Fruit fly (Drosophila melanogaster) whole organism, embryonic: Measurements from ENCODE around the gene CG3448.

ENCODE experiments used
- CG10274 ChIP-seq: fragments of 200-800 bp; sonication (Bioruptor generic); optimal IDR thresholded peaks from 3 replicates; lab custom pipeline; 2017; ENCODE audit warnings: missing biosample characterization, mild to moderate bottlenecking, missing genetic modification characterization
- CG10543 ChIP-seq: fragments of 200-800 bp; sonication (Bioruptor generic); optimal IDR thresholded peaks from 3 replicates; lab custom pipeline; 2017; ENCODE audit warnings: missing biosample characterization, mild to moderate bottlenecking, missing genetic modification characterization, moderate library complexity
- CG12744 ChIP-seq: fragments of 200-800 bp; sonication (Bioruptor generic); optimal IDR thresholded peaks from 2 replicates; lab custom pipeline; 2016; ENCODE audit warnings: missing biosample characterization, missing genetic modification characterization
- CG15011 ChIP-seq: fragments of 200-800 bp; sonication (Bioruptor generic); optimal IDR thresholded peaks from 3 replicates; lab custom pipeline; 2018; ENCODE audit warnings: missing biosample characterization, mild to moderate bottlenecking, missing genetic modification characterization
- CG1603 ChIP-seq: fragments of 200-800 bp; sonication (Bioruptor generic); optimal IDR thresholded peaks from 2 replicates; lab custom pipeline; 2019; ENCODE audit warnings: missing biosample characterization, mild to moderate bottlenecking, missing genetic modification characterization, moderate library complexity
- CG16863 ChIP-seq: fragments of 200-800 bp; sonication (Bioruptor generic); optimal IDR thresholded peaks from 3 replicates; lab custom pipeline; 2016; ENCODE audit warnings: missing biosample characterization, missing genetic modification characterization
- CG17361 ChIP-seq: fragments of 200-800 bp; sonication (Bioruptor generic); IDR thresholded peaks from 3 replicates; pipeline ENCODE4 v1.3.6; 2022; ENCODE audit warnings: missing biosample characterization, missing genetic modification characterization
- CG2120 ChIP-seq: fragments of 200-800 bp; sonication (Bioruptor generic); optimal IDR thresholded peaks from 3 replicates; lab custom pipeline; 2016; ENCODE audit warnings: missing biosample characterization, missing genetic modification characterization
- CG2712 ChIP-seq: fragments of 200-800 bp; optimal IDR thresholded peaks from 3 replicates; lab custom pipeline; 2019; ENCODE audit warnings: missing biosample characterization, mild to moderate bottlenecking, missing genetic modification characterization, moderate library complexity
- CG32767 ChIP-seq: fragments of 200-800 bp; sonication (Bioruptor generic); IDR thresholded peaks from 2 replicates; pipeline ENCODE4 v1.3.6; 2022; ENCODE audit warnings: missing biosample characterization, missing genetic modification characterization
- CG33213 ChIP-seq: fragments of 200-800 bp; sonication (Bioruptor generic); optimal IDR thresholded peaks from 3 replicates; lab custom pipeline; 2016; ENCODE audit warnings: missing biosample characterization, missing genetic modification characterization
- CG4404 ChIP-seq: fragments of 200-800 bp; sonication (Bioruptor generic); IDR thresholded peaks from 2 replicates; pipeline ENCODE4 v1.3.6; 2022; ENCODE audit warnings: missing biosample characterization, missing genetic modification characterization
- CG5953 ChIP-seq: fragments of 200-800 bp; sonication (Bioruptor generic); IDR thresholded peaks from 2 replicates; pipeline ENCODE4 v1.3.6; 2022; ENCODE audit warnings: missing biosample characterization, missing genetic modification characterization
- CG6654 ChIP-seq: fragments of 200-800 bp; sonication (Bioruptor generic); optimal IDR thresholded peaks from 2 replicates; lab custom pipeline; 2017; ENCODE audit warnings: missing biosample characterization, mild to moderate bottlenecking, missing genetic modification characterization
- CG7271 ChIP-seq: fragments of 200-800 bp; sonication (Bioruptor generic); optimal IDR thresholded peaks from 2 replicates; lab custom pipeline; 2018; ENCODE audit warnings: missing biosample characterization, mild to moderate bottlenecking, missing genetic modification characterization, moderate library complexity
- CG7556 ChIP-seq: fragments of 200-800 bp; sonication (Bioruptor generic); optimal IDR thresholded peaks from 2 replicates; lab custom pipeline; 2017; ENCODE audit warnings: missing biosample characterization, mild to moderate bottlenecking, missing genetic modification characterization
- CG7839 ChIP-seq: fragments of 200-800 bp; sonication (Bioruptor generic); optimal IDR thresholded peaks from 3 replicates; lab custom pipeline; 2018; ENCODE audit warnings: missing biosample characterization, mild to moderate bottlenecking, missing genetic modification characterization, moderate library complexity
- CG9727 ChIP-seq: fragments of 200-800 bp; sonication (Bioruptor generic); optimal IDR thresholded peaks from 3 replicates; lab custom pipeline; 2017; ENCODE audit warnings: missing biosample characterization, mild to moderate bottlenecking, missing genetic modification characterization
- CG9817 ChIP-seq: fragments of 200-800 bp; sonication (Bioruptor generic); optimal IDR thresholded peaks from 2 replicates; lab custom pipeline; 2018; ENCODE audit warnings: missing biosample characterization, mild to moderate bottlenecking, missing genetic modification characterization, moderate library complexity
- Deaf1 ChIP-seq: fragments of 200-800 bp; optimal IDR thresholded peaks from 3 replicates; lab custom pipeline; 2019; ENCODE audit warnings: missing biosample characterization, mild to moderate bottlenecking, missing genetic modification characterization, moderate library complexity
- Eip74EF ChIP-seq, 2 experiments: fragments of 200-800 bp in 1 of 2; fragments of >200 bp in 1 of 2; sonication (Bioruptor generic) in 1 of 2; optimal IDR thresholded peaks; 2 replicates each; lab custom pipeline; 2017 to 2019; ENCODE audit warnings: missing biosample characterization in 2 of 2, missing genetic modification characterization in 2 of 2, mild to moderate bottlenecking in 1 of 2, moderate library complexity in 1 of 2
- Ets97D ChIP-seq: fragments of 200-800 bp; sonication (Bioruptor generic); optimal IDR thresholded peaks from 3 replicates; lab custom pipeline; 2016; ENCODE audit warnings: missing biosample characterization, missing genetic modification characterization
- Hsf ChIP-seq: fragments of 200-800 bp; sonication (Bioruptor generic); optimal IDR thresholded peaks from 3 replicates; lab custom pipeline; 2016; ENCODE audit warnings: missing biosample characterization, missing genetic modification characterization
- Lhr ChIP-seq: fragments of 200-800 bp; sonication (Bioruptor generic); optimal IDR thresholded peaks from 3 replicates; lab custom pipeline; 2017; ENCODE audit warnings: mild to moderate bottlenecking, missing biosample characterization, missing genetic modification reagents, missing genetic modification characterization
- Med ChIP-seq: fragments of 200-800 bp; sonication (Bioruptor generic); peaks from one replicate; lab custom pipeline; 2016; ENCODE audit warnings: missing biosample characterization, missing genetic modification characterization, mild to moderate bottlenecking, inconsistent platforms, moderate library complexity
- NC2β ChIP-seq: fragments of 200-800 bp; sonication (Bioruptor generic); optimal IDR thresholded peaks from 2 replicates; lab custom pipeline; 2016; ENCODE audit warnings: missing biosample characterization, missing genetic modification characterization
- NK7.1 ChIP-seq: fragments of 200-800 bp; sonication (Bioruptor generic); optimal IDR thresholded peaks from 3 replicates; lab custom pipeline; 2016; ENCODE audit warnings: missing biosample characterization, missing genetic modification characterization
- Sox100B ChIP-seq: fragments of 200-800 bp; sonication (Bioruptor generic); optimal IDR thresholded peaks from 3 replicates; lab custom pipeline; 2018; ENCODE audit warnings: missing biosample characterization, mild to moderate bottlenecking, missing genetic modification characterization
- Sry-β ChIP-seq: fragments of 200-800 bp; sonication (Bioruptor generic); optimal IDR thresholded peaks from 2 replicates; lab custom pipeline; 2018; ENCODE audit warnings: missing biosample characterization, mild to moderate bottlenecking, missing genetic modification characterization, moderate library complexity
- TFAM ChIP-seq: fragments of 200-800 bp; sonication (Bioruptor generic); optimal IDR thresholded peaks from 2 replicates; lab custom pipeline; 2017; ENCODE audit warnings: missing biosample characterization, missing genetic modification characterization, inconsistent platforms
- Taf1 ChIP-seq: fragments of 200-800 bp; sonication (Bioruptor generic); IDR thresholded peaks from 2 replicates; pipeline ENCODE4 v1.3.6; 2022; ENCODE audit warnings: missing biosample characterization, missing genetic modification characterization
- Usf ChIP-seq: fragments of 200-800 bp; sonication (Bioruptor generic); optimal IDR thresholded peaks from 2 replicates; lab custom pipeline; 2017; ENCODE audit warnings: missing genotype, missing biosample characterization, missing genetic modification characterization
- cas ChIP-seq: fragments of 200-800 bp; sonication (Bioruptor generic); IDR thresholded peaks from 2 replicates; pipeline ENCODE4 v1.3.6; 2022; ENCODE audit warnings: missing biosample characterization, missing genetic modification characterization
- crc ChIP-seq: fragments of 200-800 bp; sonication (Bioruptor generic); optimal IDR thresholded peaks from 2 replicates; lab custom pipeline; 2016; ENCODE audit warnings: missing biosample characterization, missing genetic modification characterization
- croc ChIP-seq: fragments of 200-800 bp; sonication (Bioruptor generic); conservative IDR thresholded peaks from 3 replicates; pipeline ENCODE4 v1.3.6; 2022; ENCODE audit warnings: missing biosample characterization, missing genetic modification characterization
- dmrt11E ChIP-seq: fragments of 200-800 bp; sonication (Bioruptor generic); optimal IDR thresholded peaks from 3 replicates; lab custom pipeline; 2018; ENCODE audit warnings: missing biosample characterization, mild to moderate bottlenecking, missing genetic modification characterization, moderate library complexity
- dysf ChIP-seq: fragments of 200-800 bp; sonication (Bioruptor generic); IDR thresholded peaks from 3 replicates; pipeline ENCODE4 v1.3.6; 2022; ENCODE audit warnings: missing biosample characterization, missing genetic modification characterization
- insv ChIP-seq, 2 experiments: fragments of 200-800 bp; sonication (Bioruptor generic); optimal IDR thresholded peaks; 3 replicates each; lab custom pipeline; 2016 to 2018; ENCODE audit warnings: missing biosample characterization in 2 of 2, missing genetic modification characterization in 2 of 2
- jigr1 ChIP-seq: fragments of 200-800 bp; sonication (Bioruptor generic); IDR thresholded peaks from 3 replicates; pipeline ENCODE4 v1.3.6; 2022; ENCODE audit warnings: missing biosample characterization, missing genetic modification characterization
- kah ChIP-seq: fragments of 200-800 bp; sonication (Bioruptor generic); optimal IDR thresholded peaks from 2 replicates; lab custom pipeline; 2018; ENCODE audit warnings: missing biosample characterization, mild to moderate bottlenecking, missing genetic modification characterization
- luna ChIP-seq: fragments of 200-800 bp; sonication (Bioruptor generic); optimal IDR thresholded peaks from 2 replicates; lab custom pipeline; 2016; ENCODE audit warnings: missing biosample characterization, missing genetic modification characterization
- nerfin-1 ChIP-seq: fragments of 200-800 bp; sonication (Bioruptor generic); optimal IDR thresholded peaks from 3 replicates; lab custom pipeline; 2019; ENCODE audit warnings: missing biosample characterization, mild to moderate bottlenecking, missing genetic modification characterization, moderate library complexity
- pnt ChIP-seq: fragments of 200-800 bp; sonication (Bioruptor generic); optimal IDR thresholded peaks from 3 replicates; lab custom pipeline; 2016; ENCODE audit warnings: missing biosample characterization, missing genetic modification characterization
- row ChIP-seq: fragments of 200-800 bp; sonication (Bioruptor generic); IDR thresholded peaks from 3 replicates; pipeline ENCODE4 v1.3.6; 2022; ENCODE audit warnings: missing biosample characterization, missing genetic modification characterization
- scrt ChIP-seq: fragments of 200-800 bp; sonication (Bioruptor generic); optimal IDR thresholded peaks from 2 replicates; lab custom pipeline; 2018; ENCODE audit warnings: missing biosample characterization, mild to moderate bottlenecking, missing genetic modification characterization, moderate library complexity
- sens-2 ChIP-seq: fragments of 200-800 bp; sonication (Bioruptor generic); IDR thresholded peaks from 2 replicates; pipeline ENCODE4 v1.3.6; 2022; ENCODE audit warnings: missing biosample characterization, missing genetic modification characterization
- seq ChIP-seq: fragments of 200-800 bp; sonication (Bioruptor generic); IDR thresholded peaks from 2 replicates; pipeline ENCODE4 v1.3.6; 2022; ENCODE audit warnings: missing biosample characterization, missing genetic modification characterization
- sim ChIP-seq: fragments of 200-800 bp; sonication (Bioruptor generic); IDR thresholded peaks from 2 replicates; pipeline ENCODE4 v1.3.6; 2022; ENCODE audit warnings: missing biosample characterization, missing genetic modification characterization
- slp2 ChIP-seq: fragments of 200-800 bp; sonication (Bioruptor generic); optimal IDR thresholded peaks from 2 replicates; lab custom pipeline; 2016; ENCODE audit warnings: missing biosample characterization, missing genetic modification characterization
- so ChIP-seq: fragments of 200-800 bp; sonication (Bioruptor generic); IDR thresholded peaks from 3 replicates; pipeline ENCODE4 v1.3.6; 2022; ENCODE audit warnings: missing biosample characterization, missing genetic modification characterization
- usp ChIP-seq: fragments of >200 bp; optimal IDR thresholded peaks from 2 replicates; lab custom pipeline; 2017; ENCODE audit warnings: missing biosample characterization, missing genetic modification characterization

Gene CG3448

DNA sequence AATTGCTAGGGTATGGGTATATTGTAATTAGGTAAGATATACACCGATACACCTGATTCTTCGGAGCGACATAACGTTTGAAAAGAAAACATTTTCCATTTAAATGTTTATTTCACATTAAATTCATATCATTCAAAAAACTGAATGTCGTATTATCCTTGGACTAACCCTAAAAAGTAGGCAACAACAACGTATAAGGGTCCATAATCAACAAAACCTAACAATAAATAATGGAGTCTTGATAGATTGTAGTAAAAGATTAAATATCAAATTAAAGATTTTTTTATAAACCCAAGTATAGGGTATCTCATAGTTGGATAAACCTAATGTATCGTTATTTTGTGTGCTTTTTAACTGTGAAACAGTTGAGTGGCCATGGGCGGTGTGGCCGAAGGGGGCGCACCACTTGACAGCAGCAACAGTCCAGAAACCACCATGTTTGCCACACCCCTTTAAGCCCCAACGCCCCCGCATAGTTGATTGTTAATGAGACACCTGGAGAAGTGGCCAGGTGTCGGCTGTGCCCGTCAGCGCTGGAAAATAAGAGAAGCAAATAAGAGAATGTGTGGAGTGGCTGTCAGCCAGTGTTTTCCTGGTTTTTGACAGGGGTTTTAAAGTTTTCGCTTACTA lies 17.0 kb upstream of the CG3448 start (continued):
- TF ChIP-seq pnt (GFP tag; lab: Kevin White, UChicago): no peak
- TF ChIP-seq CG10543: no peak
- no peak for TF ChIP-seq kah (GFP tag; lab: Kevin White, UChicago)
- no peak for TF ChIP-seq CG5953 (GFP tag; lab: Robert Waterston, UW)
- TF ChIP-seq CG15011: peak; percentile 14
- no peak for TF ChIP-seq Deaf1
- TF ChIP-seq CG9817 (tag; lab: Kevin White, UChicago): no peak
- peak; percentile 60 for TF ChIP-seq CG17361 (GFP tag; lab: Robert Waterston, UW)
- no peak for TF ChIP-seq CG10274 (GFP tag; lab: Kevin White, UChicago)
- TF ChIP-seq Hsf (GFP tag; lab: Kevin White, UChicago): peak; percentile 37
- no peak for TF ChIP-seq so (GFP tag; lab: Robert Waterston, UW)
- no peak for TF ChIP-seq Lhr (GFP tag; lab: Kevin White, UChicago)
- TF ChIP-seq NK7.1: no peak
- TF ChIP-seq seq: no peak
- TF ChIP-seq Eip74EF (GFP tag; optimal IDR thresholded peaks at IDR 0.05; lab: Kevin White, UChicago): peak in 1 of 2 experiments; percentile 17
- TF ChIP-seq NC2β (GFP tag; lab: Kevin White, UChicago): no peak
- TF ChIP-seq croc (GFP tag; lab: Robert Waterston, UW): no peak
- TF ChIP-seq CG32767 (GFP tag; lab: Robert Waterston, UW): no peak
- peak; percentile 34 for TF ChIP-seq CG2712 (tag; lab: Kevin White, UChicago)
- no peak for TF ChIP-seq usp (GFP tag; lab: Kevin White, UChicago)
- peak; percentile 76 for TF ChIP-seq Med (GFP tag; lab: Kevin White, UChicago)
- no peak for TF ChIP-seq CG1603
- TF ChIP-seq Ets97D: no peak
- TF ChIP-seq CG7839 (tag; lab: Kevin White, UChicago): peak; percentile 62
- no peak for TF ChIP-seq CG4404 (GFP tag; lab: Robert Waterston, UW)
- peak; percentile 11 for TF ChIP-seq scrt (GFP tag; lab: Kevin White, UChicago)
- TF ChIP-seq CG9727 (GFP tag; lab: Kevin White, UChicago): peak; percentile 28
- TF ChIP-seq Usf (GFP tag; lab: Kevin White, UChicago): no peak
- no peak for TF ChIP-seq CG6654 (GFP tag; lab: Kevin White, UChicago)
- TF ChIP-seq sim: no peak
- TF ChIP-seq CG7556 (GFP tag; lab: Kevin White, UChicago): peak; percentile 56
- TF ChIP-seq Taf1 (GFP tag; lab: Robert Waterston, UW): no peak
- no peak for TF ChIP-seq CG16863
- TF ChIP-seq jigr1: no peak
- peak; percentile 35; the same call in 2 of the 3 replicates for TF ChIP-seq row (GFP tag; lab: Robert Waterston, UW)
- TF ChIP-seq CG7271 (tag; lab: Kevin White, UChicago): no peak
- TF ChIP-seq Sox100B (GFP tag; lab: Kevin White, UChicago): peak; percentile 64
- TF ChIP-seq luna (GFP tag; lab: Kevin White, UChicago): no peak
- TF ChIP-seq CG2120 (GFP tag; lab: Kevin White, UChicago): peak; percentile 66
- no peak for TF ChIP-seq TFAM (GFP tag; lab: Kevin White, UChicago)
- TF ChIP-seq slp2 (GFP tag; lab: Kevin White, UChicago): no peak
- TF ChIP-seq insv (GFP tag; optimal IDR thresholded peaks at IDR 0.05; lab: Kevin White, UChicago): no peak
- TF ChIP-seq Sry-β: no peak
- TF ChIP-seq nerfin-1 (tag; lab: Kevin White, UChicago): no peak
- no peak for TF ChIP-seq sens-2 (GFP tag; lab: Robert Waterston, UW)
- peak; percentile 36; the same call in 1 of the 3 replicates for TF ChIP-seq dysf (GFP tag; lab: Robert Waterston, UW)
- no peak for TF ChIP-seq cas (GFP tag; lab: Robert Waterston, UW)
- no peak for TF ChIP-seq crc (GFP tag; lab: Kevin White, UChicago)
- no peak for TF ChIP-seq dmrt11E
- TF ChIP-seq CG12744 (GFP tag; lab: Kevin White, UChicago): no peak
- no peak for TF ChIP-seq CG33213
